Fruit fly (Drosophila melanogaster): ENCODE results near the gene Cyp9f3.

Gene Cyp9f3

dm6 chr3R:12402935-12403334 is 4.2 kb upstream of the Cyp9f3 start (continued):
- TF ChIP-seq ATbp (GFP tag; optimal IDR thresholded peaks at IDR 0.05), result peak; percentile 99
- TF ChIP-seq CG17359 (tag; optimal IDR thresholded peaks at IDR 0.05), result peak; percentile 98
- peak; percentile 92 for TF ChIP-seq fd102C (GFP tag; optimal IDR thresholded peaks at IDR 0.05)
- peak; percentile 91 for TF ChIP-seq CG5180 (GFP tag; optimal IDR thresholded peaks at IDR 0.05)
- peak; percentile 94 for TF ChIP-seq CG15011 (GFP tag; optimal IDR thresholded peaks at IDR 0.05)
- TF ChIP-seq danr (GFP tag; IDR thresholded peaks at IDR 0.05), result peak; percentile 87; the same call in 1 of the 2 replicates
- peak; percentile 87 for TF ChIP-seq psq (GFP tag; optimal IDR thresholded peaks at IDR 0.05)
- peak; percentile 94 for TF ChIP-seq ase (GFP tag; IDR thresholded peaks at IDR 0.05)
- peak; percentile 96 for TF ChIP-seq H2.0 (GFP tag; IDR thresholded peaks at IDR 0.05)
- TF ChIP-seq toy (GFP tag; IDR thresholded peaks at IDR 0.05), result peak; percentile 84
- TF ChIP-seq CG8089 (GFP tag; optimal IDR thresholded peaks at IDR 0.05), result peak; percentile 88
- TF ChIP-seq ERR (GFP tag; optimal IDR thresholded peaks at IDR 0.05), result peak; percentile 92
- TF ChIP-seq lov (optimal IDR thresholded peaks at IDR 0.05), result no peak
- peak; percentile 98 for TF ChIP-seq lov (GFP tag; IDR thresholded peaks at IDR 0.05)
- 0 out of 3 replicates have a peak, but pooled peaks have one; percentile 44 for TF ChIP-seq Doc3 (GFP tag; IDR thresholded peaks at IDR 0.05; ENCODE audit: partially characterized antibody)
- peak; percentile 97 for TF ChIP-seq gce (GFP tag; IDR thresholded peaks at IDR 0.05)
- peak; percentile 100 for TF ChIP-seq CG34376 (GFP tag; optimal IDR thresholded peaks at IDR 0.05)
- peak; percentile 91 for TF ChIP-seq CG9609 (GFP tag; optimal IDR thresholded peaks at IDR 0.05)
- peak; percentile 84 for TF ChIP-seq CG16815 (GFP tag; optimal IDR thresholded peaks at IDR 0.05)
- peak; percentile 100 for TF ChIP-seq CG10543 (GFP tag; optimal IDR thresholded peaks at IDR 0.05)
- TF ChIP-seq zfh1 (GFP tag; IDR thresholded peaks at IDR 0.05), result peak; percentile 99
- peak; percentile 75; the same call in 2 of the 3 replicates for TF ChIP-seq CG6175 (GFP tag; IDR thresholded peaks at IDR 0.05)
- TF ChIP-seq CG9437 (GFP tag; optimal IDR thresholded peaks at IDR 0.05), result peak; percentile 92
- no peak for TF ChIP-seq amos (GFP tag; IDR thresholded peaks at IDR 0.05; ENCODE audit: partially characterized antibody)
- TF ChIP-seq HmgZ (tag; optimal IDR thresholded peaks at IDR 0.05), result peak; percentile 98
- peak; percentile 75 for TF ChIP-seq shn (GFP tag; optimal IDR thresholded peaks at IDR 0.05)
- peak; percentile 97 for TF ChIP-seq HLH3B (GFP tag; IDR thresholded peaks at IDR 0.05)
- no peak for TF ChIP-seq yki (optimal IDR thresholded peaks at IDR 0.05)
- TF ChIP-seq CG4404 (GFP tag; IDR thresholded peaks at IDR 0.05), result peak; percentile 80
- peak; percentile 99 for TF ChIP-seq Ada2b (GFP tag; IDR thresholded peaks at IDR 0.05)
- peak; percentile 46 for TF ChIP-seq BEAF-32 (GFP tag; optimal IDR thresholded peaks at IDR 0.05)
- TF ChIP-seq pita (GFP tag; optimal IDR thresholded peaks at IDR 0.05), result no peak
- TF ChIP-seq mam (GFP tag; optimal IDR thresholded peaks at IDR 0.05), result peak; percentile 92
- peak; percentile 86 for TF ChIP-seq Antp (GFP tag; optimal IDR thresholded peaks at IDR 0.05)
- TF ChIP-seq nmo (GFP tag; optimal IDR thresholded peaks at IDR 0.05), result peak; percentile 99
- TF ChIP-seq wdn (GFP tag; IDR thresholded peaks at IDR 0.05), result peak; percentile 93
- peak; percentile 76 for TF ChIP-seq ssp (GFP tag; IDR thresholded peaks at IDR 0.05)
- TF ChIP-seq scrt (GFP tag; optimal IDR thresholded peaks at IDR 0.05), result peak; percentile 99
- peak; percentile 72; the same call in 1 of the 2 replicates for TF ChIP-seq GATAe (GFP tag; conservative IDR thresholded peaks at IDR 0.05)
- peak; percentile 96 for TF ChIP-seq Bteb2 (GFP tag; optimal IDR thresholded peaks at IDR 0.05)
- peak; percentile 100 for TF ChIP-seq CG4820 (GFP tag; optimal IDR thresholded peaks at IDR 0.05)
- TF ChIP-seq al (GFP tag; IDR thresholded peaks at IDR 0.05), result peak; percentile 87
- TF ChIP-seq CG15601 (tag; optimal IDR thresholded peaks at IDR 0.05), result peak; percentile 98
- TF ChIP-seq CG43689 (GFP tag; IDR thresholded peaks at IDR 0.05), result peak; percentile 88
- TF ChIP-seq Sry-δ (GFP tag; optimal IDR thresholded peaks at IDR 0.05), result peak; percentile 66
- peak; percentile 86 for TF ChIP-seq rib (GFP tag; IDR thresholded peaks at IDR 0.05)
- peak; percentile 86 for TF ChIP-seq dimm (GFP tag; IDR thresholded peaks at IDR 0.05)
- peak; percentile 98 for TF ChIP-seq CG12104 (GFP tag; optimal IDR thresholded peaks at IDR 0.05)
- TF ChIP-seq kni (GFP tag; optimal IDR thresholded peaks at IDR 0.05), result peak; percentile 99
- TF ChIP-seq CG18619 (GFP tag; optimal IDR thresholded peaks at IDR 0.05), result peak; percentile 94
- no peak for TF ChIP-seq Dfd (GFP tag; optimal IDR thresholded peaks at IDR 0.05)
- TF ChIP-seq CG4360 (GFP tag; IDR thresholded peaks at IDR 0.05), result peak; percentile 82

Data from whole organism, embryonic.